Worm (Caenorhabditis elegans) whole organism, mixed stage, embryonic: ENCODE data around the gene F45D11.7.
"Not testable (repeated sequence)": the region's sequence is repeated elsewhere in the genome, so short reads cannot be mapped to it uniquely, and the experiment has no call there.

Source experiments
- M03D4.4 ChIP-seq: sonication (generic microtip); optimal IDR thresholded peaks from 2 replicates; lab custom pipeline; 2017; ENCODE audit warnings: mild to moderate bottlenecking, missing genetic modification characterization, missing compliant biosample characterization
- bed-3 ChIP-seq: fragments of 200-800 bp; sonication (Bioruptor generic); optimal IDR thresholded peaks from 3 replicates; lab custom pipeline; 2018; ENCODE audit warnings: mild to moderate bottlenecking, missing genetic modification characterization, moderate library complexity, missing compliant biosample characterization
- ceh-39 ChIP-seq: fragments of 150-350 bp; optimal IDR thresholded peaks from 2 replicates; lab custom pipeline; 2014; ENCODE audit warnings: missing biosample characterization, missing genetic modification characterization
- ceh-43 ChIP-seq: fragments of 200-800 bp; sonication (Bioruptor generic); optimal IDR thresholded peaks from 2 replicates; lab custom pipeline; 2018; ENCODE audit warnings: mild to moderate bottlenecking, missing genetic modification characterization, moderate library complexity, missing compliant biosample characterization
- ceh-83 ChIP-seq: fragments of 200-800 bp; sonication (Bioruptor generic); optimal IDR thresholded peaks from 2 replicates; lab custom pipeline; 2018; ENCODE audit warnings: mild to moderate bottlenecking, missing genetic modification characterization, missing compliant biosample characterization
- ces-1 ChIP-seq: fragments of 150-350 bp; optimal IDR thresholded peaks from 2 replicates; lab custom pipeline; 2014; ENCODE audit warnings: missing biosample characterization, missing genetic modification reagents, missing genetic modification characterization
- cnd-1 ChIP-seq: fragments of 200-800 bp; sonication (Bioruptor generic); optimal IDR thresholded peaks from 2 replicates; lab custom pipeline; 2018; ENCODE audit warnings: mild to moderate bottlenecking, missing genetic modification characterization, missing compliant biosample characterization
- drap-1 ChIP-seq: fragments of 200-800 bp; sonication (Bioruptor generic); optimal IDR thresholded peaks from 3 replicates; lab custom pipeline; 2018; ENCODE audit warnings: mild to moderate bottlenecking, missing genetic modification characterization, missing compliant biosample characterization
- elt-1 ChIP-seq: sonication (generic microtip); optimal IDR thresholded peaks from 2 replicates; lab custom pipeline; 2017; ENCODE audit warnings: missing genetic modification characterization, mild to moderate bottlenecking, missing compliant biosample characterization, antibody characterized with exemption, moderate library complexity, borderline replicate concordance; ENCODE audit not compliant: insufficient read depth
- flh-1 ChIP-seq: fragments of 200-800 bp; sonication (Bioruptor generic); optimal IDR thresholded peaks from 2 replicates; lab custom pipeline; 2018; ENCODE audit warnings: mild to moderate bottlenecking, missing genetic modification characterization, moderate library complexity, missing compliant biosample characterization
- ham-2 ChIP-seq: fragments of 200-800 bp; sonication (Bioruptor generic); optimal IDR thresholded peaks from 2 replicates; lab custom pipeline; 2018; ENCODE audit warnings: mild to moderate bottlenecking, missing genetic modification characterization, missing compliant biosample characterization
- hlh-1 ChIP-seq: fragments of 150-350 bp; optimal IDR thresholded peaks from 2 replicates; lab custom pipeline; 2014; ENCODE audit warnings: missing biosample characterization, missing genetic modification reagents, missing genetic modification characterization
- lin-32 ChIP-seq: fragments of 200-800 bp; sonication (Bioruptor generic); optimal IDR thresholded peaks from 2 replicates; lab custom pipeline; 2018; ENCODE audit warnings: mild to moderate bottlenecking, missing genetic modification characterization, missing compliant biosample characterization
- mep-1 ChIP-seq: fragments of 150-350 bp; optimal IDR thresholded peaks from 2 replicates; lab custom pipeline; 2017; ENCODE audit warnings: missing biosample characterization, missing genetic modification reagents, missing genetic modification characterization, inconsistent platforms
- mls-2 ChIP-seq: sonication (generic microtip); optimal IDR thresholded peaks from 2 replicates; lab custom pipeline; 2016; ENCODE audit warnings: mild to moderate bottlenecking, missing genetic modification characterization, moderate library complexity, missing compliant biosample characterization
- nhr-12 ChIP-seq: fragments of 150-350 bp; optimal IDR thresholded peaks from 2 replicates; lab custom pipeline; 2014; ENCODE audit warnings: missing biosample characterization, missing genetic modification characterization
- nhr-2 ChIP-seq: fragments of 150-350 bp; optimal IDR thresholded peaks from 2 replicates; lab custom pipeline; 2014; ENCODE audit warnings: missing biosample characterization, missing genetic modification characterization
- nhr-237 ChIP-seq: fragments of 150-350 bp; optimal IDR thresholded peaks from 2 replicates; lab custom pipeline; 2014; ENCODE audit warnings: missing biosample characterization, missing genetic modification characterization
- nhr-28 ChIP-seq: fragments of 150-350 bp; optimal IDR thresholded peaks from 2 replicates; lab custom pipeline; 2014; ENCODE audit warnings: missing biosample characterization, missing genetic modification characterization
- pha-4 ChIP-seq: fragments of 150-350 bp; optimal IDR thresholded peaks from 2 replicates; lab custom pipeline; 2018; ENCODE audit warnings: missing biosample characterization, missing genetic modification reagents, missing genetic modification characterization
- sem-2 ChIP-seq: fragments of 200-800 bp; sonication (Bioruptor generic); optimal IDR thresholded peaks from 2 replicates; lab custom pipeline; 2018; ENCODE audit warnings: mild to moderate bottlenecking, missing genetic modification characterization, missing compliant biosample characterization
- snpc-4 ChIP-seq: fragments of 150-350 bp; optimal IDR thresholded peaks from 2 replicates; lab custom pipeline; 2014; ENCODE audit warnings: missing biosample characterization, missing genetic modification characterization
- sptf-1 ChIP-seq: sonication (generic microtip); optimal IDR thresholded peaks from 2 replicates; lab custom pipeline; 2017; ENCODE audit warnings: mild to moderate bottlenecking, missing genetic modification characterization, moderate library complexity, missing compliant biosample characterization
- tbx-8 ChIP-seq: fragments of 200-800 bp; sonication (Bioruptor generic); optimal IDR thresholded peaks from 2 replicates; lab custom pipeline; 2018; ENCODE audit warnings: mild to moderate bottlenecking, missing genetic modification characterization, moderate library complexity, missing compliant biosample characterization
- unc-120 ChIP-seq: sonication (generic microtip); optimal IDR thresholded peaks from 2 replicates; lab custom pipeline; 2017; ENCODE audit warnings: missing genetic modification characterization, missing compliant biosample characterization; ENCODE audit not compliant: poor library complexity, severe bottlenecking
- unc-39 ChIP-seq: fragments of 150-350 bp; optimal IDR thresholded peaks from 2 replicates; lab custom pipeline; 2014; ENCODE audit warnings: missing biosample characterization, missing genetic modification characterization
- unc-62 ChIP-seq: fragments of 150-350 bp; optimal IDR thresholded peaks from 2 replicates; lab custom pipeline; 2014; ENCODE audit warnings: missing biosample characterization, missing genetic modification reagents, missing genetic modification characterization
- zip-8 ChIP-seq: fragments of 150-350 bp; optimal IDR thresholded peaks from 2 replicates; lab custom pipeline; 2014; ENCODE audit warnings: missing biosample characterization, missing genetic modification characterization
- ztf-11 ChIP-seq: fragments of 150-350 bp; optimal IDR thresholded peaks from 2 replicates; lab custom pipeline; 2014; ENCODE audit warnings: missing biosample characterization, missing genetic modification characterization

The F45D11.7 gene

DNA sequence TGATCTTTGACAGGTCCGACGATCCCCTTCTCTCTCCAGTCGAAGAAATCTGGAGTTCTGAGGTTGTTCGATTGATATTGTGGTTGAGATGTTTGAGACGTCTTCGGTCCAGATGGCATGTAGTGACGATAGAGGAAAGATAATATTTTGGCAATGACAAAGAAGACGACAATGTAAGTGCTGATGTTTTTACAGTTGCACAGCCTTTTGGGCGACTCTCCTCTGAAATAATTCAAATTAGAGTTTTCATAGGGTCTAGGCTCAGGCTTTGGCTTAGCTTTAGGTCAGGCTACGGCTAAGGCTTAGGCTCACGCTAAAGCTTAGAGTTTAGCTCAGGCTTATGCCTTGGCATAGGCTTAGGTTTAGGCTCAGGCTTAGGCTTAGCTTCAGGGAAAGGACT lies 32.4 kb upstream of the F45D11.7 start, which contains the start of gene C32B5.13:
Gene C32B5.13, minus strand, starts transcription at position 101 of the 400 bp plus-strand sequence.
- no peak for TF ChIP-seq pha-4

DNA sequence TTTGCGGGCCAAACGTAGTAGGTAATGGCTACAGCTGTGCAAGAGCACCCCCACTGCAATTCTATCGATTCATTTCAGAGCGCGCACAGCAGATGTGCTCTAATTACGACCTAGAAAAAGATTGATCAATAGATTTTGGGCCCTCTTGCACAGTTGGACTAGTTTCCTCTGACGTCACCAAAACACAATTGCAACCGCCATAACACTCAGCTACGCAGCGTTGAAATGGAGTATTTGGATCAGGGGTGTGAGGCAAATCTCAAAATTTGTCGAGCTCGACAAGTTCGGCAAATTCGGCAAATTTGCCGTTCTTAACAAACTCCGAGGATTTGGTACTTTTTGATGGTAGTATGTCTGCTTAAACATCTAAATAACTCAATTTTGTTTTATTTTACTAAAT lies 27.4 kb upstream of the F45D11.7 start, which contains the start of gene fbxc-18:
Gene fbxc-18, minus strand, starts transcription at position 101 of the 400 bp plus-strand sequence.
- not testable (repeated sequence) for TF ChIP-seq hlh-1 (tag; lab: Kevin White, UChicago); tbx-8 (GFP tag; lab: Kevin White, UChicago); mls-2

ce11 chrII:968106-968505 lies 26.2 kb upstream of the F45D11.7 start, which contains the start of gene C32B5.6:
TSS of gene C32B5.6 (plus strand) at chrII:968406.
- TF ChIP-seq nhr-2, elt-1, unc-120 (tag; lab: Kevin White, UChicago): not testable (repeated sequence)

ce11 chrII:972850-973249 lies 21.5 kb upstream of the F45D11.7 start, which contains the start of gene C32B5.15:
TSS of gene C32B5.15 (minus strand) at chrII:972950.
- TF ChIP-seq elt-1 (tag; lab: Kevin White, UChicago) (no peak), ceh-83 (GFP tag; lab: Kevin White, UChicago) (no peak), lin-32 (GFP tag; lab: Kevin White, UChicago) (no peak), mep-1 (tag; lab: Kevin White, UChicago) (no peak), ceh-39 (tag; lab: Kevin White, UChicago) (no peak), hlh-1 (tag; lab: Kevin White, UChicago) (no peak), unc-120 (tag; lab: Kevin White, UChicago) (no peak)
- TF ChIP-seq, all 35 proteins: peak for 0

DNA sequence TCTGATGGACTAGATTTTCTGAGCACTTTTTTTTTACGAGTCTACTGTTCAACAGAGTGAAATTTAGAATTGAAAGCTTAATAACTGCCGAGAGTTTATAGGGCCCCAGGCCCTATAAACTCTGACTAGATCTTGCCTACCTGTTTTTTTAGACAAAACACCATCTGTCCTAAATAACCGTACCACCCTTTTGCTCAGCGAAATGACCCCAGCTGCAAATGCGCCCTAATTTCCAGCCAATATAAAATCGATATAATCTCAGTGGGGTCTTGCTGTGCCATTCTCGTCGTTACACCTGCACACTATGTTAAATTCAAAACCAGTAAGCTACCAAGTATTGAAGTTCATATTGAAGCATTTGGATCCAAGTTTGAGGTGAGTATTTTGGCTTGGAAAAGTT lies 20.3 kb upstream of the F45D11.7 start, which contains the start of gene fbxc-14:
Gene fbxc-14, plus strand, starts transcription at position 301 of the 400 bp plus-strand sequence.
- TF ChIP-seq ceh-43 (GFP tag; lab: Kevin White, UChicago) (no peak), ces-1 (GFP tag; lab: Kevin White, UChicago) (no peak), ceh-39 (tag; lab: Kevin White, UChicago) (no peak), zip-8 (tag; lab: Kevin White, UChicago) (no peak), hlh-1 (tag; lab: Kevin White, UChicago) (no peak), sem-2 (no peak), pha-4 (no peak), lin-32 (GFP tag; lab: Kevin White, UChicago) (no peak), ham-2 (GFP tag; lab: Kevin White, UChicago) (no peak), bed-3 (no peak), unc-62 (GFP tag; lab: Kevin White, UChicago) (no peak), drap-1 (GFP tag; lab: Kevin White, UChicago) (no peak), nhr-12 (no peak), cnd-1 (tag; lab: Kevin White, UChicago) (no peak), nhr-237 (tag; lab: Kevin White, UChicago) (no peak), M03D4.4 (no peak), nhr-28 (tag; lab: Kevin White, UChicago) (no peak)

DNA sequence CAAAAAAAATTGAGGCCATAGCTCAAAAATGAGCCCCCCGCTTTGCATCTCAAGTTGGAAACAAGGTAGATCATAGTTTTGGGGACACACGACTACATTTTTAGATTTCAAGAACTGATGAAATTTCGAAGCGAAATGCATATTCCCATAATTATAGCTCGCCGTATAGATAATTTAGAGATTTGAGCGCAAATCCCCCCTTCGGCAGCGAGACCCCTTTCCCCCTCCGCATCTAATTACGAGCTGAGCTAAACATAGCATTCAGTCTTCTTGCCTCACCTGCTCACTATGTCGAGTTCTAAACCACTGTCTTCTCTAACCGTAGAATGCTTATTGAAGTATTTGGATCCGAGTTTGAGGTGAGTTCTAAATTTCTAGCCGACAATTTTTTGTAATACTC lies 15.2 kb upstream of the F45D11.7 start, which contains the start of the genes fbxc-17 and fbxc-15:
Gene fbxc-17, minus strand, starts transcription at position 101 of the 400 bp plus-strand sequence.
Gene fbxc-15, plus strand, starts transcription at position 289 of the 400 bp plus-strand sequence.
- TF ChIP-seq sem-2 = no peak
- no peak for TF ChIP-seq ham-2 (GFP tag; lab: Kevin White, UChicago)
- TF ChIP-seq sptf-1 = no peak
- TF ChIP-seq nhr-12 = no peak
- no peak for TF ChIP-seq drap-1 (GFP tag; lab: Kevin White, UChicago)
- no peak for TF ChIP-seq nhr-2 (tag; lab: Kevin White, UChicago)
- no peak for TF ChIP-seq snpc-4 (tag; lab: Kevin White, UChicago)
- TF ChIP-seq nhr-237 (tag; lab: Kevin White, UChicago) = no peak
- TF ChIP-seq unc-62 (GFP tag; lab: Kevin White, UChicago) = no peak
- TF ChIP-seq nhr-28 (tag; lab: Kevin White, UChicago) = no peak
- no peak for TF ChIP-seq zip-8 (tag; lab: Kevin White, UChicago)
- TF ChIP-seq flh-1 (GFP tag; lab: Kevin White, UChicago) = no peak
- no peak for TF ChIP-seq unc-120 (tag; lab: Kevin White, UChicago)
- TF ChIP-seq ztf-11 (tag; lab: Kevin White, UChicago) = no peak
- TF ChIP-seq ceh-43 (GFP tag; lab: Kevin White, UChicago) = no peak
- TF ChIP-seq ceh-83 (GFP tag; lab: Kevin White, UChicago) = no peak
- no peak for TF ChIP-seq ces-1 (GFP tag; lab: Kevin White, UChicago)
- TF ChIP-seq unc-39 (tag; lab: Kevin White, UChicago) = no peak
